Worm (Caenorhabditis elegans) whole organism, late embryonic: ENCODE data around the gene F39G3.3.
A peak's percentile ranks its signal among the peaks of the same experiment; 100 is the strongest.

Source experiments
- F13H6.1 ChIP-seq: sonication (generic microtip); optimal IDR thresholded peaks from 2 replicates; lab custom pipeline; 2016; ENCODE audit warnings: missing genetic modification characterization, missing compliant biosample characterization
- K02D7.2 ChIP-seq: sonication (generic microtip); optimal IDR thresholded peaks from 2 replicates; lab custom pipeline; 2017; ENCODE audit warnings: mild to moderate bottlenecking, missing genetic modification characterization, missing compliant biosample characterization
- Y22D7AL.16 ChIP-seq: sonication (generic microtip); optimal IDR thresholded peaks from 2 replicates; lab custom pipeline; 2016; ENCODE audit warnings: missing genetic modification characterization, missing compliant biosample characterization
- ceh-14 ChIP-seq: sonication (generic microtip); optimal IDR thresholded peaks from 2 replicates; lab custom pipeline; 2016; ENCODE audit warnings: missing genotype, missing genetic modification characterization, missing compliant biosample characterization
- ceh-18 ChIP-seq: sonication (generic microtip); optimal IDR thresholded peaks from 2 replicates; lab custom pipeline; 2016; ENCODE audit warnings: missing genetic modification characterization, missing compliant biosample characterization
- ceh-19 ChIP-seq: fragments of 200-800 bp; sonication (Bioruptor generic); optimal IDR thresholded peaks from 2 replicates; lab custom pipeline; 2018; ENCODE audit warnings: mild to moderate bottlenecking, missing genetic modification characterization, missing compliant biosample characterization
- ceh-2 ChIP-seq: sonication (generic microtip); optimal IDR thresholded peaks from 2 replicates; lab custom pipeline; 2016; ENCODE audit warnings: missing genotype, missing genetic modification characterization, missing compliant biosample characterization
- ceh-22 ChIP-seq: sonication (generic microtip); optimal IDR thresholded peaks from 2 replicates; lab custom pipeline; 2017; ENCODE audit warnings: missing biosample characterization, missing genetic modification characterization
- ceh-34 ChIP-seq: sonication (generic microtip); optimal IDR thresholded peaks from 2 replicates; lab custom pipeline; 2016; ENCODE audit warnings: mild to moderate bottlenecking, missing genetic modification characterization, missing compliant biosample characterization
- ceh-9 ChIP-seq: sonication (generic microtip); optimal IDR thresholded peaks from 2 replicates; lab custom pipeline; 2016; ENCODE audit warnings: mild to moderate bottlenecking, missing genetic modification characterization, inconsistent platforms, missing compliant biosample characterization
- che-1 ChIP-seq: sonication (generic microtip); optimal IDR thresholded peaks from 2 replicates; lab custom pipeline; 2016; ENCODE audit warnings: mild to moderate bottlenecking, missing genetic modification characterization, missing compliant biosample characterization
- dve-1 ChIP-seq: sonication (generic microtip); optimal IDR thresholded peaks from 2 replicates; lab custom pipeline; 2017; ENCODE audit warnings: antibody characterized with exemption, mild to moderate bottlenecking, missing genetic modification characterization, missing compliant biosample characterization
- elt-2 ChIP-seq: sonication (generic microtip); optimal IDR thresholded peaks from 2 replicates; lab custom pipeline; 2016; ENCODE audit warnings: missing genetic modification reagents, missing genetic modification characterization, missing compliant biosample characterization
- hlh-13 ChIP-seq: fragments of 200-800 bp; sonication (Bioruptor generic); optimal IDR thresholded peaks from 2 replicates; lab custom pipeline; 2018; ENCODE audit warnings: mild to moderate bottlenecking, missing genetic modification characterization, missing compliant biosample characterization
- hlh-30 ChIP-seq: sonication (generic microtip); optimal IDR thresholded peaks from 2 replicates; lab custom pipeline; 2017; ENCODE audit warnings: antibody characterized with exemption, missing genetic modification characterization, missing compliant biosample characterization; ENCODE audit not compliant: insufficient read depth
- hlh-8 ChIP-seq: sonication (generic microtip); optimal IDR thresholded peaks from 2 replicates; lab custom pipeline; 2016; ENCODE audit warnings: missing genotype, missing genetic modification characterization, missing compliant biosample characterization
- nfya-1 ChIP-seq: sonication (generic microtip); optimal IDR thresholded peaks from 2 replicates; lab custom pipeline; 2017; ENCODE audit warnings: missing genetic modification characterization, mild to moderate bottlenecking, missing compliant biosample characterization, antibody characterized with exemption, moderate library complexity
- nhr-11 ChIP-seq: fragments of 150-350 bp; optimal IDR thresholded peaks from 2 replicates; lab custom pipeline; 2014; ENCODE audit warnings: missing biosample characterization, missing genetic modification characterization
- nhr-232 ChIP-seq: sonication (generic microtip); optimal IDR thresholded peaks from 2 replicates; lab custom pipeline; 2016; ENCODE audit warnings: missing genetic modification characterization, missing compliant biosample characterization
- npax-4 ChIP-seq: sonication (generic microtip); optimal IDR thresholded peaks from 2 replicates; lab custom pipeline; 2016; ENCODE audit warnings: missing genetic modification characterization, missing compliant biosample characterization
- odd-2 ChIP-seq: sonication (generic microtip); optimal IDR thresholded peaks from 2 replicates; lab custom pipeline; 2017; ENCODE audit warnings: antibody characterized with exemption, mild to moderate bottlenecking, missing genetic modification characterization, missing compliant biosample characterization
- pag-3 ChIP-seq: sonication (generic microtip); optimal IDR thresholded peaks from 2 replicates; lab custom pipeline; 2016; ENCODE audit warnings: missing compliant biosample characterization, missing genetic modification characterization, borderline replicate concordance
- pat-9 ChIP-seq: fragments of 200-800 bp; sonication (Bioruptor generic); optimal IDR thresholded peaks from 2 replicates; lab custom pipeline; 2018; ENCODE audit warnings: mild to moderate bottlenecking, missing genetic modification characterization, moderate library complexity, missing compliant biosample characterization
- pha-4 ChIP-seq: fragments of 150-350 bp; optimal IDR thresholded peaks from 2 replicates; lab custom pipeline; 2018; ENCODE audit warnings: missing biosample characterization, missing genetic modification reagents, missing genetic modification characterization
- pqm-1 ChIP-seq: sonication (generic microtip); optimal IDR thresholded peaks from 2 replicates; lab custom pipeline; 2016; ENCODE audit warnings: missing genetic modification characterization, missing compliant biosample characterization
- sdc-2 ChIP-seq: sonication (generic microtip); optimal IDR thresholded peaks from 2 replicates; lab custom pipeline; 2016; ENCODE audit warnings: missing genotype, missing genetic modification characterization, missing compliant biosample characterization
- sox-2 ChIP-seq: fragments of 200-800 bp; sonication (Bioruptor generic); IDR thresholded peaks from 2 replicates; pipeline ENCODE4 v1.3.6; 2022; ENCODE audit warnings: missing genetic modification reagents, missing genetic modification characterization, missing compliant biosample characterization
- sox-4 ChIP-seq: sonication (generic microtip); optimal IDR thresholded peaks from 2 replicates; lab custom pipeline; 2017; ENCODE audit warnings: mild to moderate bottlenecking, missing genetic modification characterization, inconsistent platforms, missing compliant biosample characterization
- tbx-2 ChIP-seq: sonication (generic microtip); optimal IDR thresholded peaks from 2 replicates; lab custom pipeline; 2016; ENCODE audit warnings: missing genetic modification characterization, missing compliant biosample characterization
- tbx-7 ChIP-seq: sonication (generic microtip); optimal IDR thresholded peaks from 2 replicates; lab custom pipeline; 2016; ENCODE audit warnings: missing genotype, missing genetic modification characterization, missing compliant biosample characterization
- ttx-3 ChIP-seq: sonication (generic microtip); optimal IDR thresholded peaks from 2 replicates; lab custom pipeline; 2016; ENCODE audit warnings: missing genetic modification reagents, missing genetic modification characterization, missing compliant biosample characterization
- unc-3 ChIP-seq, 2 experiments: fragments of 200-800 bp in 1 of 2; sonication (Bioruptor generic) in 1 of 2; sonication (generic microtip) in 1 of 2; conservative IDR thresholded peaks in 1 of 2; optimal IDR thresholded peaks in 1 of 2; 2 replicates each; pipeline versions ENCODE4 v1.3.6 to Lab custom; 2016 to 2022; ENCODE audit warnings: missing compliant biosample characterization in 2 of 2, missing genetic modification characterization in 2 of 2, missing genetic modification reagents in 1 of 2
- unc-55 ChIP-seq: sonication (generic microtip); optimal IDR thresholded peaks from 2 replicates; lab custom pipeline; 2017; ENCODE audit warnings: missing biosample characterization, missing genetic modification reagents, missing genetic modification characterization
- unc-86 ChIP-seq: sonication (generic microtip); optimal IDR thresholded peaks from 2 replicates; lab custom pipeline; 2016; ENCODE audit warnings: missing genetic modification characterization, missing compliant biosample characterization
- zip-5 ChIP-seq: sonication (generic microtip); optimal IDR thresholded peaks from 2 replicates; lab custom pipeline; 2016; ENCODE audit warnings: missing genetic modification characterization, missing compliant biosample characterization
- ztf-16 ChIP-seq: sonication (generic microtip); optimal IDR thresholded peaks from 2 replicates; lab custom pipeline; 2017; ENCODE audit warnings: missing genetic modification characterization, missing compliant biosample characterization

The F39G3.3 gene

ce11 chrV:4720884-4721464 lies 10.7 kb upstream of the F39G3.3 start:
- TF ChIP-seq ceh-34 (no peak), elt-2 (tag; lab: Kevin White, UChicago) (peak; percentile 58), nhr-232 (tag; lab: Kevin White, UChicago) (no peak)

ce11 chrV:4722314-4722713 lies 9.4 kb upstream of the F39G3.3 start, which contains the start of gene F39G3.5:
F39G3.5 (plus strand) TSS chrV:4722614.
- no peak for TF ChIP-seq ttx-3 (tag; lab: Kevin White, UChicago)
- no peak for TF ChIP-seq unc-86 (tag; lab: Kevin White, UChicago)
- TF ChIP-seq npax-4 = no peak
- no peak for TF ChIP-seq ceh-14 (tag; lab: Kevin White, UChicago)
- TF ChIP-seq odd-2 (tag; lab: Kevin White, UChicago) = no peak
- TF ChIP-seq F13H6.1 (tag; lab: Kevin White, UChicago) = no peak
- no peak for TF ChIP-seq hlh-8 (tag; lab: Kevin White, UChicago)
- TF ChIP-seq unc-55 = no peak
- TF ChIP-seq hlh-30 (tag; lab: Kevin White, UChicago) = no peak
- no peak for TF ChIP-seq ceh-2 (tag; lab: Kevin White, UChicago)
- TF ChIP-seq sox-4 (tag; lab: Kevin White, UChicago) = no peak
- no peak for TF ChIP-seq ceh-18 (tag; lab: Kevin White, UChicago)
- TF ChIP-seq pag-3 (tag; lab: Kevin White, UChicago) = no peak

- TF ChIP-seq ceh-22 (tag; lab: Kevin White, UChicago) = no peak
- TF ChIP-seq hlh-13 (GFP tag; lab: Kevin White, UChicago) = no peak
- no peak for TF ChIP-seq tbx-7 (tag; lab: Kevin White, UChicago)
These were observed 7.3 kb upstream of the F39G3.3 start, which contains the start of gene F39G3.4 for ce11 chrV:4724453-4724852. F39G3.4 (plus strand) TSS chrV:4724753.

ce11 chrV:4730075-4730474 lies 1.6 kb upstream of the F39G3.3 start, which contains the start of gene tig-2:
tig-2 (minus strand) TSS chrV:4730161.
- no peak for TF ChIP-seq pha-4 (tag; lab: Kevin White, UChicago)
- TF ChIP-seq tbx-2 = peak; percentile 8
- TF ChIP-seq nfya-1 = peak; percentile 23
- TF ChIP-seq ceh-18 (tag; lab: Kevin White, UChicago) = peak; percentile 48
- TF ChIP-seq Y22D7AL.16 (tag; lab: Kevin White, UChicago) = no peak

ce11 chrV:4733952-4734351 lies 2.2 kb downstream of the F39G3.3 start:
- TF ChIP-seq hlh-13 (GFP tag; lab: Kevin White, UChicago) = no peak
- TF ChIP-seq, all 69 proteins: peak for 0

- TF ChIP-seq ztf-16 (tag; lab: Kevin White, UChicago) = no peak
- no peak for TF ChIP-seq che-1 (tag; lab: Kevin White, UChicago)
- no peak for TF ChIP-seq ceh-19 (GFP tag; lab: Kevin White, UChicago)
- no peak for TF ChIP-seq sox-2
- no peak for TF ChIP-seq ceh-9 (tag; lab: Kevin White, UChicago)
- no peak for TF ChIP-seq zip-5 (tag; lab: Kevin White, UChicago)
- no peak for TF ChIP-seq pat-9 (tag; lab: Kevin White, UChicago)
- TF ChIP-seq nhr-11 (tag; lab: Kevin White, UChicago) = no peak
- no peak for TF ChIP-seq unc-86 (tag; lab: Kevin White, UChicago)
- TF ChIP-seq K02D7.2 = no peak
- TF ChIP-seq sdc-2 (tag; lab: Kevin White, UChicago) = no peak
- no peak for TF ChIP-seq unc-3 (GFP tag; conservative IDR thresholded peaks at IDR 0.05; lab: Robert Waterston, UW)
- TF ChIP-seq unc-3 (tag; optimal IDR thresholded peaks at IDR 0.05; lab: Kevin White, UChicago) = no peak
- no peak for TF ChIP-seq dve-1
- no peak for TF ChIP-seq pqm-1 (tag; lab: Kevin White, UChicago)
- TF ChIP-seq nhr-232 (tag; lab: Kevin White, UChicago) = no peak
These were observed 2.9 kb downstream of the F39G3.3 start for ce11 chrV:4734608-4735007.
